Worm (Caenorhabditis elegans) whole organism, L2 larva: Measurements from ENCODE around the gene Y41E3.7.

Source experiments
- Y55F3AM.14 ChIP-seq: fragments of 200-800 bp; sonication (Bioruptor generic); optimal IDR thresholded peaks from 2 replicates; lab custom pipeline; 2018; ENCODE audit warnings: mild to moderate bottlenecking, missing genetic modification characterization, missing compliant biosample characterization
- ZK546.5 ChIP-seq: sonication (generic microtip); optimal IDR thresholded peaks from 2 replicates; lab custom pipeline; 2017; ENCODE audit warnings: missing biosample characterization, missing genetic modification characterization
- aly-2 ChIP-seq: fragments of 150-350 bp; optimal IDR thresholded peaks from 2 replicates; lab custom pipeline; 2014; ENCODE audit warnings: missing biosample characterization, missing genetic modification characterization
- ceh-16 ChIP-seq: fragments of 150-350 bp; optimal IDR thresholded peaks from 2 replicates; lab custom pipeline; 2014; ENCODE audit warnings: missing biosample characterization, missing genetic modification characterization
- ceh-82 ChIP-seq: fragments of 150-350 bp; optimal IDR thresholded peaks from 2 replicates; lab custom pipeline; 2014; ENCODE audit warnings: missing biosample characterization, missing genetic modification characterization
- crh-2 ChIP-seq: sonication (generic microtip); optimal IDR thresholded peaks from 2 replicates; lab custom pipeline; 2017; ENCODE audit warnings: missing biosample characterization, missing genetic modification characterization
- elt-1 ChIP-seq: fragments of 150-350 bp; optimal IDR thresholded peaks from 2 replicates; lab custom pipeline; 2014; ENCODE audit warnings: missing biosample characterization, missing genetic modification characterization
- elt-3 ChIP-seq: sonication (generic microtip); optimal IDR thresholded peaks from 2 replicates; lab custom pipeline; 2017; ENCODE audit warnings: missing biosample characterization, missing genetic modification characterization
- gmeb-1 ChIP-seq: fragments of 150-350 bp; optimal IDR thresholded peaks from 2 replicates; lab custom pipeline; 2014; ENCODE audit warnings: missing biosample characterization, missing genetic modification characterization
- lin-13 ChIP-seq: fragments of 150-350 bp; optimal IDR thresholded peaks from 2 replicates; lab custom pipeline; 2014; ENCODE audit warnings: missing biosample characterization, missing genetic modification reagents, missing genetic modification characterization
- lsy-2 ChIP-seq, 2 experiments: fragments of 150-350 bp in 1 of 2; sonication (generic microtip) in 1 of 2; optimal IDR thresholded peaks; 2 replicates each; lab custom pipeline; 2014 to 2017; ENCODE audit warnings: missing biosample characterization in 2 of 2, missing genetic modification characterization in 2 of 2
- mab-5 ChIP-seq: fragments of 150-350 bp; optimal IDR thresholded peaks from 2 replicates; lab custom pipeline; 2014; ENCODE audit warnings: missing biosample characterization, missing genetic modification characterization
- mbf-1 ChIP-seq: sonication (generic microtip); optimal IDR thresholded peaks from 2 replicates; lab custom pipeline; 2017; ENCODE audit warnings: missing biosample characterization, missing genetic modification characterization
- mdl-1 ChIP-seq, 2 experiments: fragments of 150-350 bp in 1 of 2; sonication (generic microtip) in 1 of 2; optimal IDR thresholded peaks; 2 replicates each; lab custom pipeline; 2017; ENCODE audit warnings: missing biosample characterization in 2 of 2, missing genetic modification characterization in 2 of 2
- nhr-10 ChIP-seq: sonication (generic microtip); optimal IDR thresholded peaks from 2 replicates; lab custom pipeline; 2017; ENCODE audit warnings: missing biosample characterization, missing genetic modification characterization
- nhr-12 ChIP-seq: fragments of 150-350 bp; optimal IDR thresholded peaks from 2 replicates; lab custom pipeline; 2014; ENCODE audit warnings: missing biosample characterization, missing genetic modification characterization
- nhr-129 ChIP-seq: fragments of 150-350 bp; optimal IDR thresholded peaks from 2 replicates; lab custom pipeline; 2014; ENCODE audit warnings: missing biosample characterization, missing genetic modification characterization
- nhr-21 ChIP-seq: fragments of 150-350 bp; optimal IDR thresholded peaks from 2 replicates; lab custom pipeline; 2014; ENCODE audit warnings: missing biosample characterization, missing genetic modification characterization
- nhr-25 ChIP-seq: fragments of 150-350 bp; sonication (generic microtip); optimal IDR thresholded peaks from 3 replicates; lab custom pipeline; 2014; ENCODE audit warnings: missing biosample characterization, missing genetic modification characterization
- nhr-77 ChIP-seq: fragments of 150-350 bp; optimal IDR thresholded peaks from 2 replicates; lab custom pipeline; 2014; ENCODE audit warnings: missing biosample characterization, missing genetic modification characterization
- peb-1 ChIP-seq: fragments of 150-350 bp; optimal IDR thresholded peaks from 2 replicates; lab custom pipeline; 2014; ENCODE audit warnings: missing biosample characterization, missing genetic modification characterization
- sem-4 ChIP-seq: fragments of 150-350 bp; optimal IDR thresholded peaks from 2 replicates; lab custom pipeline; 2014; ENCODE audit warnings: missing biosample characterization, missing genetic modification reagents, missing genetic modification characterization
- sma-3 ChIP-seq: sonication (generic microtip); optimal IDR thresholded peaks from 2 replicates; lab custom pipeline; 2016; ENCODE audit warnings: missing genetic modification reagents, missing genetic modification characterization, missing compliant biosample characterization
- sma-9 ChIP-seq, 2 experiments: fragments of 150-350 bp in 1 of 2; sonication (generic microtip) in 1 of 2; optimal IDR thresholded peaks; 2 replicates each; lab custom pipeline; 2014 to 2016; ENCODE audit warnings: missing genetic modification characterization in 2 of 2, mild to moderate bottlenecking in 1 of 2, missing biosample characterization in 1 of 2, missing compliant biosample characterization in 1 of 2, missing genetic modification reagents in 1 of 2, moderate library complexity in 1 of 2
- snpc-4 ChIP-seq: fragments of 150-350 bp; optimal IDR thresholded peaks from 2 replicates; lab custom pipeline; 2014; ENCODE audit warnings: missing biosample characterization, missing genetic modification characterization
- unc-55 ChIP-seq: fragments of 150-350 bp; sonication (generic microtip); optimal IDR thresholded peaks from 3 replicates; lab custom pipeline; 2014; ENCODE audit warnings: missing biosample characterization, missing genetic modification reagents, missing genetic modification characterization
- ztf-1 ChIP-seq: fragments of 200-800 bp; sonication (Bioruptor generic); conservative IDR thresholded peaks from 2 replicates; pipeline ENCODE4 v1.3.6; 2022; ENCODE audit warnings: missing genetic modification characterization, missing compliant biosample characterization

Gene Y41E3.7

ce11 chrIV:15042159-15042936 is 28.5 kb downstream of the Y41E3.7 start:
- TF ChIP-seq elt-1 (tag; lab: Kevin White, UChicago) (no peak), mdl-1 (tag; optimal IDR thresholded peaks at IDR 0.05; lab: Kevin White, UChicago) (no peak), nhr-77 (tag; lab: Kevin White, UChicago) (no peak), sma-3 (no peak)

ce11 chrIV:15046162-15046561 is 32.3 kb downstream of the Y41E3.7 start:
- TF ChIP-seq nhr-25 (tag; lab: Kevin White, UChicago) (no peak), sem-4 (no peak), nhr-129 (no peak), unc-55 (GFP tag; lab: Kevin White, UChicago) (no peak), lsy-2 (tag; optimal IDR thresholded peaks at IDR 0.05; lab: Kevin White, UChicago) (no peak), peb-1 (no peak)
- TF ChIP-seq, all 48 proteins: peak for 0

ce11 chrIV:15049288-15050094 is 35.7 kb downstream of the Y41E3.7 start:
- TF ChIP-seq nhr-129 (peak; percentile 36), aly-2 (tag; lab: Kevin White, UChicago) (peak; percentile 32), ceh-16 (tag; lab: Kevin White, UChicago) (no peak)

ce11 chrIV:15051045-15051444 is 37.2 kb downstream of the Y41E3.7 start:
- no peak for TF ChIP-seq peb-1
- TF ChIP-seq sem-4: no peak
- TF ChIP-seq ztf-1 (GFP tag; lab: Robert Waterston, UW): no peak
- no peak for TF ChIP-seq elt-3 (tag; lab: Kevin White, UChicago)
- TF ChIP-seq nhr-10 (tag; lab: Kevin White, UChicago): no peak
- no peak for TF ChIP-seq ZK546.5
- TF ChIP-seq mbf-1 (tag; lab: Kevin White, UChicago): no peak
- no peak for TF ChIP-seq lin-13 (GFP tag; lab: Kevin White, UChicago)
- TF ChIP-seq ceh-16 (tag; lab: Kevin White, UChicago): no peak
- no peak for TF ChIP-seq mdl-1 (tag; optimal IDR thresholded peaks at IDR 0.05; lab: Kevin White, UChicago)
- no peak for TF ChIP-seq elt-1 (tag; lab: Kevin White, UChicago)
- no peak for TF ChIP-seq Y55F3AM.14
- TF ChIP-seq sma-9 (GFP tag; optimal IDR thresholded peaks at IDR 0.05; lab: Kevin White, UChicago): no peak
- no peak for TF ChIP-seq sma-9 (tag; optimal IDR thresholded peaks at IDR 0.05; lab: Kevin White, UChicago)
- no peak for TF ChIP-seq ceh-82
- TF ChIP-seq mab-5 (tag; lab: Kevin White, UChicago): no peak
- TF ChIP-seq crh-2 (tag; lab: Kevin White, UChicago): no peak
- no peak for TF ChIP-seq snpc-4 (tag; lab: Kevin White, UChicago)

DNA sequence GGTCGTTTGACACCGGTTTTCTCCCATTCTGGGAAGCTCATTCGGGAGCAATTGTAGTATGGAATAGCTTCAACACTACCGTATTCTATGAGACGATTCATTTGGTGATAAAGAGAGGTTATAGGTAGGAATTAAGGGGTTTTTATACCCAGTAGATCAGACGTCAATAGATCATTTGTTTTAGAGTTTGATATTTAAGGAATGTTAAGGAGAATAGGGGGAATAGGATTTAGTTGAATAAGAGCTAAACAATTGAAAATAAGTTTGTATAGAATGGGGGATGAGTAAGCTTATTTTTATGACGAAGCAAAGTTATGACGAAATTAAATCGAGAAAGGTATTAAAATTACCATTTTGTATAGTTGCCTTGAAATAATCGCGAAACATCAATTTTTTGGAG is 39.4 kb downstream of the Y41E3.7 start, which contains the start of gene srt-47:
TSS of gene srt-47 (minus strand) at position 101 of the 400 bp plus-strand sequence.
- TF ChIP-seq mdl-1 (tag; optimal IDR thresholded peaks at IDR 0.05; lab: Kevin White, UChicago): no peak
- TF ChIP-seq ceh-16 (tag; lab: Kevin White, UChicago): no peak

ce11 chrIV:15056081-15056586 is 42.3 kb downstream of the Y41E3.7 start, which contains the start of gene Y41E3.19:
Y41E3.19 (plus strand) TSS chrIV:15056131.
- no peak for TF ChIP-seq gmeb-1 (tag; lab: Kevin White, UChicago)
- TF ChIP-seq nhr-21 (tag; lab: Kevin White, UChicago): no peak
- no peak for TF ChIP-seq ZK546.5
- TF ChIP-seq nhr-12: no peak
- TF ChIP-seq elt-3 (tag; lab: Kevin White, UChicago): no peak
